Worm (Caenorhabditis elegans) whole organism, mixed stage, embryonic: ENCODE results near the gene pals-34.

Source experiments
- ces-1 ChIP-seq: fragments of 150-350 bp; optimal IDR thresholded peaks from 2 replicates; lab custom pipeline; 2014; ENCODE audit warnings: missing biosample characterization, missing genetic modification reagents, missing genetic modification characterization
- elt-1 ChIP-seq: sonication (generic microtip); optimal IDR thresholded peaks from 2 replicates; lab custom pipeline; 2017; ENCODE audit warnings: missing genetic modification characterization, mild to moderate bottlenecking, missing compliant biosample characterization, antibody characterized with exemption, moderate library complexity, borderline replicate concordance; ENCODE audit not compliant: insufficient read depth
- elt-3 ChIP-seq: fragments of 150-350 bp; optimal IDR thresholded peaks from 2 replicates; lab custom pipeline; 2014; ENCODE audit warnings: missing biosample characterization, missing genetic modification characterization
- flh-1 ChIP-seq: fragments of 200-800 bp; sonication (Bioruptor generic); optimal IDR thresholded peaks from 2 replicates; lab custom pipeline; 2018; ENCODE audit warnings: mild to moderate bottlenecking, missing genetic modification characterization, moderate library complexity, missing compliant biosample characterization
- mep-1 ChIP-seq: fragments of 150-350 bp; optimal IDR thresholded peaks from 2 replicates; lab custom pipeline; 2017; ENCODE audit warnings: missing biosample characterization, missing genetic modification reagents, missing genetic modification characterization, inconsistent platforms
- nhr-76 ChIP-seq: sonication (generic microtip); optimal IDR thresholded peaks from 2 replicates; lab custom pipeline; 2017; ENCODE audit warnings: missing biosample characterization, missing genetic modification characterization
- pha-4 ChIP-seq: fragments of 150-350 bp; optimal IDR thresholded peaks from 2 replicates; lab custom pipeline; 2018; ENCODE audit warnings: missing biosample characterization, missing genetic modification reagents, missing genetic modification characterization
- snpc-4 ChIP-seq: fragments of 150-350 bp; optimal IDR thresholded peaks from 2 replicates; lab custom pipeline; 2014; ENCODE audit warnings: missing biosample characterization, missing genetic modification characterization
- tbx-8 ChIP-seq: fragments of 200-800 bp; sonication (Bioruptor generic); optimal IDR thresholded peaks from 2 replicates; lab custom pipeline; 2018; ENCODE audit warnings: mild to moderate bottlenecking, missing genetic modification characterization, moderate library complexity, missing compliant biosample characterization
- unc-62 ChIP-seq: fragments of 150-350 bp; optimal IDR thresholded peaks from 2 replicates; lab custom pipeline; 2014; ENCODE audit warnings: missing biosample characterization, missing genetic modification reagents, missing genetic modification characterization
- zip-8 ChIP-seq: fragments of 150-350 bp; optimal IDR thresholded peaks from 2 replicates; lab custom pipeline; 2014; ENCODE audit warnings: missing biosample characterization, missing genetic modification characterization
- ztf-11 ChIP-seq: fragments of 150-350 bp; optimal IDR thresholded peaks from 2 replicates; lab custom pipeline; 2014; ENCODE audit warnings: missing biosample characterization, missing genetic modification characterization

DNA sequence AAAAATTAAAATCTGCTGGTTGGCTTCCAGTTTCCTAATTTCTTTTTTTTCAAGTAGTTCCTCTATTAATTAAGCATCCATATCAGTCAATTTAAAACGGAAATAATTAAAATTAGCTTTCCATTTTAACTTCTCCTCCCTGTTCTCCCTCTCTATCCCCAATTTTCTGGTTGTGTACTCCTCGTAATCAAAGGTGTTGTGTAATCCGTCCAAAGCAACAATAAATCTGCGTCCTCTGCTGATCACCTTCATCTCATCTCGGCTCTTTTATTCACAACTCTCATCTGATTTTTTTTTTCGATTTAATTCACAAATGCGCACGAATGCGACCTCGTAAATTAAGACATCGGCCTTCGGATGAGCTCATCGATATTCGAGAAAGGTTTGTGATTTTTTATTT, 39.6 kb upstream of the pals-34 start, which contains the start of gene Y97E10AR.2:
- TF ChIP-seq unc-62 (GFP tag; lab: Kevin White, UChicago) (no peak), nhr-76 (tag; lab: Kevin White, UChicago) (no peak), ces-1 (no peak), snpc-4 (tag; lab: Kevin White, UChicago) (no peak), elt-3 (no peak), mep-1 (tag; lab: Kevin White, UChicago) (no peak), flh-1 (GFP tag; lab: Kevin White, UChicago) (no peak), pha-4 (tag; lab: Kevin White, UChicago) (no peak), zip-8 (no peak), ztf-11 (tag; lab: Kevin White, UChicago) (no peak), elt-1 (tag; lab: Kevin White, UChicago) (no peak), tbx-8 (GFP tag; lab: Kevin White, UChicago) (no peak)
